Fruit fly (Drosophila melanogaster) whole organism, adult: ENCODE measurements around the gene Tep3.
"Not testable (repeated sequence)": the region's sequence is repeated elsewhere in the genome, so short reads cannot be mapped to it uniquely, and the experiment has no call there.

ENCODE experiments used
- CG11617 ChIP-seq: fragments of 200-800 bp; sonication (Bioruptor generic); optimal IDR thresholded peaks from 2 replicates; lab custom pipeline; 2017; ENCODE audit warnings: mild to moderate bottlenecking, missing biosample characterization, missing genetic modification reagents, missing genetic modification characterization
- CG12768 ChIP-seq: fragments of 200-800 bp; sonication (Bioruptor generic); optimal IDR thresholded peaks from 2 replicates; lab custom pipeline; 2017; ENCODE audit warnings: missing biosample characterization, missing genetic modification characterization, mild to moderate bottlenecking, moderate library complexity, missing genetic modification reagents
- CG14711 ChIP-seq: fragments of 200-800 bp; sonication (Bioruptor generic); optimal IDR thresholded peaks from 2 replicates; lab custom pipeline; 2018; ENCODE audit warnings: missing biosample characterization, mild to moderate bottlenecking, missing genetic modification characterization, moderate library complexity
- CG1620 ChIP-seq: fragments of 200-800 bp; sonication (Bioruptor generic); optimal IDR thresholded peaks from 2 replicates; lab custom pipeline; 2016; ENCODE audit warnings: missing biosample characterization, missing genetic modification characterization
- CG33017 ChIP-seq: fragments of 200-800 bp; sonication (Bioruptor generic); optimal IDR thresholded peaks from 2 replicates; lab custom pipeline; 2018; ENCODE audit warnings: missing biosample characterization, mild to moderate bottlenecking, missing genetic modification characterization, moderate library complexity
- CG5204 ChIP-seq: fragments of 200-800 bp; sonication (Bioruptor generic); optimal IDR thresholded peaks from 2 replicates; lab custom pipeline; 2016; ENCODE audit warnings: missing biosample characterization, missing genetic modification characterization
- CG7045 ChIP-seq: fragments of 200-800 bp; sonication (Bioruptor generic); optimal IDR thresholded peaks from 2 replicates; lab custom pipeline; 2017; ENCODE audit warnings: missing biosample characterization, mild to moderate bottlenecking, missing genetic modification characterization
- CG7101 ChIP-seq: fragments of 200-800 bp; sonication (Bioruptor generic); optimal IDR thresholded peaks from 2 replicates; lab custom pipeline; 2018; ENCODE audit warnings: missing biosample characterization, mild to moderate bottlenecking, missing genetic modification characterization, moderate library complexity
- Clk ChIP-seq: fragments of 200-800 bp; sonication (Bioruptor generic); optimal IDR thresholded peaks from 2 replicates; lab custom pipeline; 2017; ENCODE audit warnings: missing biosample characterization, missing genetic modification characterization
- Crg-1 ChIP-seq: fragments of 200-800 bp; sonication (Bioruptor generic); optimal IDR thresholded peaks from 2 replicates; lab custom pipeline; 2016; ENCODE audit warnings: missing biosample characterization, missing genetic modification characterization
- Hr96 ChIP-seq: fragments of 200-800 bp; sonication (Bioruptor generic); optimal IDR thresholded peaks from 2 replicates; lab custom pipeline; 2016; ENCODE audit warnings: missing biosample characterization, missing genetic modification characterization
- Mnt ChIP-seq: fragments of 200-800 bp; sonication (Bioruptor generic); optimal IDR thresholded peaks from 2 replicates; lab custom pipeline; 2016; ENCODE audit warnings: missing biosample characterization, mild to moderate bottlenecking, missing genetic modification characterization
- bab1 ChIP-seq: fragments of 200-800 bp; sonication (Bioruptor generic); optimal IDR thresholded peaks from 3 replicates; lab custom pipeline; 2019; ENCODE audit warnings: missing biosample characterization, mild to moderate bottlenecking, missing genetic modification characterization, moderate library complexity
- cic ChIP-seq: fragments of 200-800 bp; sonication (Bioruptor generic); optimal IDR thresholded peaks from 2 replicates; lab custom pipeline; 2017; ENCODE audit warnings: missing biosample characterization, mild to moderate bottlenecking, missing genetic modification characterization, moderate library complexity
- cnc ChIP-seq, 2 experiments: fragments of >200 bp; optimal IDR thresholded peaks; 2 replicates each; lab custom pipeline; 2017
- kay ChIP-seq: fragments of 200-800 bp; sonication (Bioruptor generic); peaks from one replicate; lab custom pipeline; 2016; ENCODE audit warnings: missing biosample characterization, missing genetic modification characterization, borderline replicate concordance
- ovo ChIP-seq: fragments of 200-800 bp; sonication (Bioruptor generic); optimal IDR thresholded peaks from 2 replicates; lab custom pipeline; 2016; ENCODE audit warnings: missing biosample characterization, missing genetic modification characterization
- pad ChIP-seq: fragments of 200-800 bp; sonication (Bioruptor generic); optimal IDR thresholded peaks from 3 replicates; lab custom pipeline; 2017; ENCODE audit warnings: missing biosample characterization, missing genetic modification characterization, mild to moderate bottlenecking, moderate library complexity, missing genetic modification reagents
- tj ChIP-seq: fragments of 200-800 bp; sonication (Bioruptor generic); optimal IDR thresholded peaks from 3 replicates; lab custom pipeline; 2017; ENCODE audit warnings: missing biosample characterization, mild to moderate bottlenecking, missing genetic modification characterization, moderate library complexity
- toe ChIP-seq: fragments of 200-800 bp; sonication (Bioruptor generic); optimal IDR thresholded peaks from 2 replicates; lab custom pipeline; 2016; ENCODE audit warnings: missing biosample characterization, missing genetic modification characterization

Tep3 gene

dm6 chr2L:7722723-7723122 lies 20.1 kb downstream of the Tep3 start, which contains the start of gene CG13794:
Gene CG13794 (minus strand): TSS chr2L:7722823.
- no peak for TF ChIP-seq bab1 (GFP tag; lab: Kevin White, UChicago)
- TF ChIP-seq cnc (optimal IDR thresholded peaks at IDR 0.05; lab: Kevin White, UChicago), result no peak
- TF ChIP-seq CG7101 (tag; lab: Kevin White, UChicago), result peak; percentile 21
- TF ChIP-seq Mnt (GFP tag; lab: Kevin White, UChicago), result no peak
- TF ChIP-seq cic (GFP tag; lab: Kevin White, UChicago), result no peak
- no peak for TF ChIP-seq pad (GFP tag; lab: Kevin White, UChicago)
- peak; percentile 15 for TF ChIP-seq CG33017
- TF ChIP-seq CG5204 (GFP tag; lab: Kevin White, UChicago), result no peak
- no peak for TF ChIP-seq toe (GFP tag; lab: Kevin White, UChicago)
- no peak for TF ChIP-seq CG11617 (GFP tag; lab: Kevin White, UChicago)
- no peak for TF ChIP-seq tj (GFP tag; lab: Kevin White, UChicago)
- TF ChIP-seq Clk (GFP tag; lab: Kevin White, UChicago), result no peak
- TF ChIP-seq ovo (GFP tag; lab: Kevin White, UChicago), result no peak
- TF ChIP-seq Hr96 (GFP tag; lab: Kevin White, UChicago), result no peak
- TF ChIP-seq CG12768, result no peak
- no peak for TF ChIP-seq CG14711 (tag; lab: Kevin White, UChicago)
- TF ChIP-seq Crg-1 (GFP tag; lab: Kevin White, UChicago), result no peak
- peak; percentile 90 for TF ChIP-seq kay (GFP tag; lab: Kevin White, UChicago)
- TF ChIP-seq CG7045, result no peak
- TF ChIP-seq CG1620 (GFP tag; lab: Kevin White, UChicago), result no peak

DNA sequence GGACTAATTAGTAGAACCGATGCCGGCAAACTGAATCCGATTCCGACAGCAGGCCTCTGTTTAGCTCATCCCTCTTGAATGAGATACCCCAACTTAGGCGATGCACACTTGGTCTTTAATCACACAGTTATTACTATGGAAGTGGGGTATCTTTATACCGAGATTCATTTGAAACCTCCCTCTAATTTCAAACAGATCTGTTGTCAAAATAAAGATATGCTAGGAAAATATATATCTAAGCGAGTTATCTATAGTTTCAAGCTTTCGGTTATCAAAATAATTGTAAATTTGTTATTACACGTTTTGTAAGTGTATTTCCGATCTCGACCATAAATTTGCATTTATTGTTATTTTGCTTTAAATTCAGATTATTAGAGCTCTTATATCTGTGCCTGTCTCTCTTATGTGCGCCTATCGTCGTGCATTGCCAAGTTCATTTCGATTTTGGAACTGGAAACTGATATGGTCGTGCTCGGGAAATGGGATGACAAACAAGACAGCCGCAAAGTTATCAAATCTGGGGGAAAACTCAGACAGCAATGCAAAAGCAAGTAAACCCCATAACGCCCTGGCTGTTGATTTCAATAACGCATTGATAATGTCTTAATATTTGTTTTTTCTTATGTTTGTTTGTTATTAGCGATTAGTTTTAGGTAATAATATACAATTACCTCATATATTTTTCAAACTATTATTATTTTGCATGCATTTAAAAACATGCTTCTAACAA lies 23.8 kb downstream of the Tep3 start, which contains the start of gene CG13795:
TSS of gene CG13795 (minus strand) at position 31 of the 730 bp plus-strand sequence.
- TF ChIP-seq Hr96 (GFP tag; lab: Kevin White, UChicago) (peak; percentile 46), CG7045 (peak; percentile 13), ovo (GFP tag; lab: Kevin White, UChicago) (no peak), kay (GFP tag; lab: Kevin White, UChicago) (no peak), tj (GFP tag; lab: Kevin White, UChicago) (no peak), CG5204 (GFP tag; lab: Kevin White, UChicago) (no peak), cic (GFP tag; lab: Kevin White, UChicago) (no peak), toe (GFP tag; lab: Kevin White, UChicago) (peak; percentile 6), bab1 (GFP tag; lab: Kevin White, UChicago) (no peak), CG14711 (tag; lab: Kevin White, UChicago) (no peak), CG12768 (peak; percentile 54), CG33017 (peak; percentile 52), Crg-1 (GFP tag; lab: Kevin White, UChicago) (no peak), Mnt (GFP tag; lab: Kevin White, UChicago) (no peak), cnc (optimal IDR thresholded peaks at IDR 0.05; lab: Kevin White, UChicago) (no peak), CG7101 (tag; lab: Kevin White, UChicago) (peak; percentile 51), pad (GFP tag; lab: Kevin White, UChicago) (peak; percentile 5), Clk (GFP tag; lab: Kevin White, UChicago) (no peak), CG1620 (GFP tag; lab: Kevin White, UChicago) (no peak), CG11617 (GFP tag; lab: Kevin White, UChicago) (peak; percentile 13)

dm6 chr2L:7732570-7732969 lies 30.0 kb downstream of the Tep3 start, which contains the start of gene CG13796:
Gene CG13796 (minus strand): TSS chr2L:7732670.
- TF ChIP-seq CG12768; CG14711 (tag; lab: Kevin White, UChicago); CG7101 (tag; lab: Kevin White, UChicago): not testable (repeated sequence)

- not testable (repeated sequence) for TF ChIP-seq ovo (GFP tag; lab: Kevin White, UChicago); CG7101 (tag; lab: Kevin White, UChicago); bab1 (GFP tag; lab: Kevin White, UChicago)
Measured at dm6 chr2L:7738709-7739108, 36.1 kb downstream of the Tep3 start, which contains the start of gene CG31904. Gene CG31904 (minus strand): TSS chr2L:7738809.

- TF ChIP-seq CG33017 (no peak), Hr96 (GFP tag; lab: Kevin White, UChicago) (no peak)
Measured at dm6 chr2L:7741437-7741836, 38.8 kb downstream of the Tep3 start, which contains the start of gene Acp1. Gene Acp1 (minus strand): TSS chr2L:7741537.

dm6 chr2L:7744208-7744607 lies 41.6 kb downstream of the Tep3 start:
- TF ChIP-seq ovo (GFP tag; lab: Kevin White, UChicago) (no peak), kay (GFP tag; lab: Kevin White, UChicago) (no peak), CG33017 (no peak), pad (GFP tag; lab: Kevin White, UChicago) (no peak), CG12768 (no peak), Crg-1 (GFP tag; lab: Kevin White, UChicago) (no peak), CG7101 (tag; lab: Kevin White, UChicago) (no peak), CG7045 (no peak), CG5204 (GFP tag; lab: Kevin White, UChicago) (no peak), cic (GFP tag; lab: Kevin White, UChicago) (no peak), Mnt (GFP tag; lab: Kevin White, UChicago) (no peak), CG1620 (GFP tag; lab: Kevin White, UChicago) (no peak), Clk (GFP tag; lab: Kevin White, UChicago) (no peak), toe (GFP tag; lab: Kevin White, UChicago) (no peak), bab1 (GFP tag; lab: Kevin White, UChicago) (no peak)
